Fruit fly (Drosophila melanogaster): ENCODE data around the gene Cyp4c3.

Cyp4c3 gene

dm6 chr3R:30909840-30910239 is 16.0 kb downstream of the Cyp4c3 start (continued):
- TF ChIP-seq CG4282 (GFP tag; optimal IDR thresholded peaks at IDR 0.05) (no peak), prd (optimal IDR thresholded peaks at IDR 0.05) (no peak), prd (GFP tag; IDR thresholded peaks at IDR 0.05) (peak; percentile 38; the same call in 1 of the 3 replicates), gem (tag; optimal IDR thresholded peaks at IDR 0.05) (peak; percentile 4), Dip3 (GFP tag; optimal IDR thresholded peaks at IDR 0.05) (no peak), Ptx1 (GFP tag; IDR thresholded peaks at IDR 0.05) (peak; percentile 51), B-H2 (GFP tag; optimal IDR thresholded peaks at IDR 0.05) (no peak), HLHmδ (GFP tag; optimal IDR thresholded peaks at IDR 0.05) (no peak), sisA (GFP tag; IDR thresholded peaks at IDR 0.05) (peak; percentile 9; the same call in 1 of the 2 replicates), dmrt99B (tag; optimal IDR thresholded peaks at IDR 0.05) (peak; percentile 3), CG2678 (tag; optimal IDR thresholded peaks at IDR 0.05) (peak; percentile 35), dimm (GFP tag; IDR thresholded peaks at IDR 0.05) (no peak)

dm6 chr3R:30912402-30912801 is 18.6 kb downstream of the Cyp4c3 start, which contains the start of gene Ptx1:
Ptx1 (plus strand) TSS chr3R:30912754.
- TF ChIP-seq sob (GFP tag; IDR thresholded peaks at IDR 0.05) (0 out of 2 replicates have a peak, but pooled peaks have one; percentile 26), trem (tag; optimal IDR thresholded peaks at IDR 0.05) (no peak), Gug (GFP tag; IDR thresholded peaks at IDR 0.05) (no peak), B-H2 (GFP tag; optimal IDR thresholded peaks at IDR 0.05) (no peak), CG12219 (GFP tag; optimal IDR thresholded peaks at IDR 0.05) (no peak), aop (GFP tag; IDR thresholded peaks at IDR 0.05) (0 out of 2 replicates have a peak, but pooled peaks have one; percentile 25), run (tag; optimal IDR thresholded peaks at IDR 0.05) (no peak), Hr39 (optimal IDR thresholded peaks at IDR 0.05) (no peak), ems (GFP tag; optimal IDR thresholded peaks at IDR 0.05) (no peak), NC2α (GFP tag; optimal IDR thresholded peaks at IDR 0.05) (no peak), psq (GFP tag; optimal IDR thresholded peaks at IDR 0.05) (no peak), GATAe (GFP tag; conservative IDR thresholded peaks at IDR 0.05) (peak; percentile 96), Usf (GFP tag; optimal IDR thresholded peaks at IDR 0.05) (no peak), CG17385 (GFP tag; optimal IDR thresholded peaks at IDR 0.05) (no peak), Atf-2 (GFP tag; optimal IDR thresholded peaks at IDR 0.05) (no peak), Dref (GFP tag; IDR thresholded peaks at IDR 0.05) (no peak), Adf1 (GFP tag; IDR thresholded peaks at IDR 0.05) (peak; percentile 76), CG12769 (tag; optimal IDR thresholded peaks at IDR 0.05) (no peak), CG11456 (GFP tag; IDR thresholded peaks at IDR 0.05) (no peak), Hsf (GFP tag; optimal IDR thresholded peaks at IDR 0.05) (no peak), eve (GFP tag; optimal IDR thresholded peaks at IDR 0.05) (no peak), Side (GFP tag; optimal IDR thresholded peaks at IDR 0.05) (peak; percentile 20), CG8089 (GFP tag; optimal IDR thresholded peaks at IDR 0.05) (no peak), Pdp1 (GFP tag; optimal IDR thresholded peaks at IDR 0.05) (no peak), ci (GFP tag; IDR thresholded peaks at IDR 0.05) (peak; percentile 31; the same call in 1 of the 3 replicates), zf30C (GFP tag; optimal IDR thresholded peaks at IDR 0.05) (peak; percentile 2), inv (GFP tag; IDR thresholded peaks at IDR 0.05; ENCODE audit: partially characterized antibody) (no peak), CG4707 (GFP tag; optimal IDR thresholded peaks at IDR 0.05) (no peak), Doc3 (GFP tag; IDR thresholded peaks at IDR 0.05; ENCODE audit: partially characterized antibody) (peak; percentile 32; the same call in 1 of the 3 replicates), CG4820 (GFP tag; optimal IDR thresholded peaks at IDR 0.05) (no peak), CG6813 (GFP tag; optimal IDR thresholded peaks at IDR 0.05) (no peak), Hey (tag; optimal IDR thresholded peaks at IDR 0.05) (no peak), CG10543 (GFP tag; optimal IDR thresholded peaks at IDR 0.05) (peak; percentile 39), Antp (GFP tag; optimal IDR thresholded peaks at IDR 0.05) (no peak), D19A (tag; optimal IDR thresholded peaks at IDR 0.05) (no peak), onecut (GFP tag; IDR thresholded peaks at IDR 0.05) (no peak), Med (GFP tag) (peak; percentile 78), CG11398 (GFP tag; optimal IDR thresholded peaks at IDR 0.05) (no peak), CG31388 (GFP tag; optimal IDR thresholded peaks at IDR 0.05) (no peak), btn (GFP tag; optimal IDR thresholded peaks at IDR 0.05) (no peak), CG11696 (GFP tag; IDR thresholded peaks at IDR 0.05) (no peak)
